Fruit fly (Drosophila melanogaster): ENCODE measurements around the gene CG5653.

Gene CG5653

dm6 chr3L:9011485-9012389 lies 45.6 kb upstream of the CG5653 start (continued):
- peak; percentile 75; the same call in 1 of the 2 replicates for TF ChIP-seq ranshi (GFP tag; IDR thresholded peaks at IDR 0.05)
- 0 out of 3 replicates have a peak, but pooled peaks have one; percentile 28 for TF ChIP-seq CG2889 (GFP tag; IDR thresholded peaks at IDR 0.05)
- peak; percentile 38 for TF ChIP-seq CG6654 (GFP tag; optimal IDR thresholded peaks at IDR 0.05)
- TF ChIP-seq NfI (GFP tag; optimal IDR thresholded peaks at IDR 0.05), result no peak
- TF ChIP-seq CG11398 (GFP tag; optimal IDR thresholded peaks at IDR 0.05), result peak; percentile 16
- TF ChIP-seq Trl (optimal IDR thresholded peaks at IDR 0.05), result no peak
- TF ChIP-seq Trl (GFP tag; optimal IDR thresholded peaks at IDR 0.05), result peak; percentile 90
- no peak for TF ChIP-seq TFAM (GFP tag; optimal IDR thresholded peaks at IDR 0.05)
- no peak for TF ChIP-seq ash1 (GFP tag; optimal IDR thresholded peaks at IDR 0.05)
- no peak for TF ChIP-seq chinmo (GFP tag; IDR thresholded peaks at IDR 0.05; ENCODE audit: partially characterized antibody)
- TF ChIP-seq CG12942 (GFP tag; optimal IDR thresholded peaks at IDR 0.05), result peak; percentile 49
- peak; percentile 51 for TF ChIP-seq NC2α (GFP tag; optimal IDR thresholded peaks at IDR 0.05)
- peak; percentile 36 for TF ChIP-seq Lhr (GFP tag; optimal IDR thresholded peaks at IDR 0.05)
- no peak; the same call in 1 of the 2 replicates for TF ChIP-seq Ravus (GFP tag; IDR thresholded peaks at IDR 0.05)
- TF ChIP-seq inv (GFP tag; IDR thresholded peaks at IDR 0.05; ENCODE audit: partially characterized antibody), result no peak
- no peak for TF ChIP-seq CG10543 (GFP tag; optimal IDR thresholded peaks at IDR 0.05)
- peak; percentile 39 for TF ChIP-seq Nf-YB (GFP tag; optimal IDR thresholded peaks at IDR 0.05)
- peak; percentile 54 for TF ChIP-seq CG7372 (GFP tag; IDR thresholded peaks at IDR 0.05)
- TF ChIP-seq Side (GFP tag; optimal IDR thresholded peaks at IDR 0.05), result peak; percentile 81
- TF ChIP-seq bigmax (GFP tag; optimal IDR thresholded peaks at IDR 0.05), result no peak
- TF ChIP-seq CG7987 (GFP tag; optimal IDR thresholded peaks at IDR 0.05), result no peak
- TF ChIP-seq CG7556 (GFP tag; optimal IDR thresholded peaks at IDR 0.05), result peak; percentile 77
- TF ChIP-seq gem (tag; optimal IDR thresholded peaks at IDR 0.05), result peak; percentile 84
- peak; percentile 89 for TF ChIP-seq ara (GFP tag; IDR thresholded peaks at IDR 0.05)
- TF ChIP-seq Oaz (GFP tag; IDR thresholded peaks at IDR 0.05), result no peak
- no peak for TF ChIP-seq GATAe (GFP tag; conservative IDR thresholded peaks at IDR 0.05)
- peak; percentile 72 for TF ChIP-seq pb (GFP tag; optimal IDR thresholded peaks at IDR 0.05)
- TF ChIP-seq CG10462 (GFP tag; optimal IDR thresholded peaks at IDR 0.05), result peak; percentile 54
- TF ChIP-seq toy (GFP tag; IDR thresholded peaks at IDR 0.05), result no peak
- peak; percentile 87 for TF ChIP-seq row (GFP tag; IDR thresholded peaks at IDR 0.05)
- TF ChIP-seq CG32772 (GFP tag; IDR thresholded peaks at IDR 0.05), result peak; percentile 82
- TF ChIP-seq CG4328 (GFP tag; optimal IDR thresholded peaks at IDR 0.05), result peak; percentile 36
- TF ChIP-seq Med (GFP tag), result peak; percentile 85
- peak; percentile 53 for TF ChIP-seq jing (GFP tag; optimal IDR thresholded peaks at IDR 0.05)
- peak; percentile 57; the same call in 2 of the 4 replicates for TF ChIP-seq Gug (GFP tag; IDR thresholded peaks at IDR 0.05)
- TF ChIP-seq Hr39 (optimal IDR thresholded peaks at IDR 0.05), result no peak
- no peak for TF ChIP-seq Dip2 (GFP tag; IDR thresholded peaks at IDR 0.05)
- no peak for TF ChIP-seq cwo (GFP tag; optimal IDR thresholded peaks at IDR 0.05)
- peak; percentile 3 for TF ChIP-seq fu2 (GFP tag; optimal IDR thresholded peaks at IDR 0.05)
- TF ChIP-seq CG2202 (tag; optimal IDR thresholded peaks at IDR 0.05), result peak; percentile 70
- peak; percentile 94 for TF ChIP-seq CG17328 (GFP tag; IDR thresholded peaks at IDR 0.05)
- TF ChIP-seq CG12236 (GFP tag; optimal IDR thresholded peaks at IDR 0.05), result peak; percentile 69
- peak; percentile 71 for TF ChIP-seq CG7839 (tag; optimal IDR thresholded peaks at IDR 0.05)
- TF ChIP-seq Hmr (GFP tag; optimal IDR thresholded peaks at IDR 0.05), result no peak
- no peak for TF ChIP-seq pfk (GFP tag; optimal IDR thresholded peaks at IDR 0.05)
- TF ChIP-seq Hmx (GFP tag; optimal IDR thresholded peaks at IDR 0.05), result peak; percentile 38
- TF ChIP-seq amos (GFP tag; IDR thresholded peaks at IDR 0.05; ENCODE audit: partially characterized antibody), result no peak
- TF ChIP-seq Vsx1 (GFP tag; optimal IDR thresholded peaks at IDR 0.05), result peak; percentile 12
- TF ChIP-seq kay (GFP tag; optimal IDR thresholded peaks at IDR 0.05), result peak; percentile 64
